Worm (Caenorhabditis elegans) whole organism, L4 larva: Measurements from ENCODE around the gene fbxb-58.
A peak's percentile ranks its signal among the peaks of the same experiment; 100 is the strongest.

Experiments used
- F26F4.8 ChIP-seq: fragments of 200-800 bp; sonication (Bioruptor generic); conservative IDR thresholded peaks from 2 replicates; pipeline ENCODE4 v1.3.6; 2022; ENCODE audit warnings: missing genetic modification characterization, missing compliant biosample characterization
- T20F7.1 ChIP-seq: fragments of 200-800 bp; sonication (Bioruptor generic); optimal IDR thresholded peaks from 2 replicates; lab custom pipeline; 2018; ENCODE audit warnings: mild to moderate bottlenecking, missing genetic modification characterization, missing compliant biosample characterization
- T26A8.4 ChIP-seq: fragments of 200-800 bp; sonication (Bioruptor generic); IDR thresholded peaks from 2 replicates; pipeline ENCODE4 v1.3.6; 2022; ENCODE audit warnings: missing genetic modification characterization, missing compliant biosample characterization
- Y105C5A.15 ChIP-seq: fragments of 200-800 bp; sonication (Bioruptor generic); IDR thresholded peaks from 2 replicates; pipeline ENCODE4 v1.3.6; 2022; ENCODE audit warnings: missing genetic modification characterization, missing compliant biosample characterization
- Y5F2A.4 ChIP-seq: fragments of 200-800 bp; sonication (Bioruptor generic); optimal IDR thresholded peaks from 2 replicates; lab custom pipeline; 2018; ENCODE audit warnings: mild to moderate bottlenecking, missing genetic modification characterization, missing compliant biosample characterization
- ama-1 ChIP-seq: fragments of 150-350 bp; optimal IDR thresholded peaks from 2 replicates; lab custom pipeline; 2014; ENCODE audit warnings: inconsistent platforms, mixed read lengths
- attf-4 ChIP-seq: sonication (generic microtip); optimal IDR thresholded peaks from 3 replicates; lab custom pipeline; 2017; ENCODE audit warnings: missing biosample characterization, missing genetic modification characterization
- ceh-20 ChIP-seq: fragments of 200-800 bp; sonication (Bioruptor generic); IDR thresholded peaks from 2 replicates; pipeline ENCODE4 v1.3.6; 2022; ENCODE audit warnings: missing genetic modification reagents, missing genetic modification characterization, missing compliant biosample characterization
- ceh-28 ChIP-seq: fragments of 150-350 bp; optimal IDR thresholded peaks from 2 replicates; lab custom pipeline; 2014; ENCODE audit warnings: missing biosample characterization, missing genetic modification reagents, missing genetic modification characterization
- ceh-32 ChIP-seq: sonication (generic microtip); optimal IDR thresholded peaks from 2 replicates; lab custom pipeline; 2016; ENCODE audit warnings: mild to moderate bottlenecking, missing genetic modification characterization, missing compliant biosample characterization; ENCODE audit not compliant: poor library complexity
- ceh-82 ChIP-seq: sonication (generic microtip); optimal IDR thresholded peaks from 2 replicates; lab custom pipeline; 2017; ENCODE audit warnings: missing biosample characterization, missing genetic modification characterization
- cey-2 ChIP-seq: sonication (generic microtip); optimal IDR thresholded peaks from 3 replicates; lab custom pipeline; 2017; ENCODE audit warnings: missing genetic modification characterization, mild to moderate bottlenecking, missing compliant biosample characterization, antibody characterized with exemption, borderline replicate concordance; ENCODE audit not compliant: insufficient read depth
- daf-16 ChIP-seq, 3 experiments: sonication (generic microtip); optimal IDR thresholded peaks; 2 replicates each; lab custom pipeline; 2016 to 2017; ENCODE audit warnings: missing genetic modification characterization in 3 of 3, missing genetic modification reagents in 3 of 3, mild to moderate bottlenecking in 2 of 3, missing compliant biosample characterization in 2 of 3, missing biosample characterization in 1 of 3, moderate library complexity in 1 of 3
- duxl-1 ChIP-seq: sonication (generic microtip); optimal IDR thresholded peaks from 2 replicates; lab custom pipeline; 2016; ENCODE audit warnings: mild to moderate bottlenecking, missing genetic modification characterization, moderate library complexity, missing compliant biosample characterization; ENCODE audit not compliant: poor library complexity
- dve-1 ChIP-seq: sonication (generic microtip); optimal IDR thresholded peaks from 2 replicates; lab custom pipeline; 2017; ENCODE audit warnings: antibody characterized with exemption, mild to moderate bottlenecking, missing genetic modification characterization, missing compliant biosample characterization; ENCODE audit not compliant: insufficient read depth
- gei-8 ChIP-seq: fragments of 200-800 bp; sonication (Bioruptor generic); optimal IDR thresholded peaks from 2 replicates; lab custom pipeline; 2018; ENCODE audit warnings: mild to moderate bottlenecking, missing genetic modification characterization, missing compliant biosample characterization
- hif-1 ChIP-seq, 2 experiments: sonication (generic microtip); optimal IDR thresholded peaks; 2 replicates each; lab custom pipeline; 2016 to 2017; ENCODE audit warnings: missing compliant biosample characterization in 2 of 2, missing genetic modification characterization in 2 of 2, missing genetic modification reagents in 2 of 2, missing genotype in 2 of 2, mild to moderate bottlenecking in 1 of 2
- hlh-11 ChIP-seq: fragments of 200-800 bp; sonication (Bioruptor generic); optimal IDR thresholded peaks from 2 replicates; lab custom pipeline; 2018; ENCODE audit warnings: mild to moderate bottlenecking, missing genetic modification characterization, missing compliant biosample characterization
- hlh-30 ChIP-seq: sonication (generic microtip); optimal IDR thresholded peaks from 2 replicates; lab custom pipeline; 2017; ENCODE audit warnings: antibody characterized with exemption, mild to moderate bottlenecking, missing genetic modification characterization, missing compliant biosample characterization; ENCODE audit not compliant: insufficient read depth
- lin-29 ChIP-seq: fragments of 200-800 bp; sonication (Bioruptor generic); IDR thresholded peaks from 2 replicates; pipeline ENCODE4 v1.3.6; 2022; ENCODE audit warnings: missing genetic modification reagents, missing genetic modification characterization, missing compliant biosample characterization
- lin-38 ChIP-seq: fragments of 200-800 bp; sonication (Bioruptor generic); IDR thresholded peaks from 2 replicates; pipeline ENCODE4 v1.3.6; 2022; ENCODE audit warnings: missing genetic modification reagents, missing genetic modification characterization, missing compliant biosample characterization
- lir-3 ChIP-seq: sonication (generic microtip); optimal IDR thresholded peaks from 2 replicates; lab custom pipeline; 2016; ENCODE audit warnings: mild to moderate bottlenecking, missing genetic modification characterization, missing compliant biosample characterization
- madf-5 ChIP-seq, 2 experiments: fragments of 200-800 bp; sonication (Bioruptor generic); IDR thresholded peaks; 2 replicates each; pipeline ENCODE4 v1.3.6; 2022; ENCODE audit warnings: missing compliant biosample characterization in 2 of 2, missing genetic modification characterization in 2 of 2
- mdl-1 ChIP-seq, 2 experiments: fragments of 150-350 bp in 1 of 2; sonication (generic microtip) in 1 of 2; optimal IDR thresholded peaks; 2 replicates each; lab custom pipeline; 2014 to 2017; ENCODE audit warnings: missing biosample characterization in 2 of 2, missing genetic modification characterization in 2 of 2
- mdt-29 ChIP-seq: fragments of 200-800 bp; sonication (Bioruptor generic); IDR thresholded peaks from 2 replicates; pipeline ENCODE4 v1.3.6; 2022; ENCODE audit warnings: missing genetic modification reagents, missing genetic modification characterization, missing compliant biosample characterization
- mep-1 ChIP-seq: fragments of 150-350 bp; sonication (generic microtip); optimal IDR thresholded peaks from 3 replicates; lab custom pipeline; 2014; ENCODE audit warnings: missing biosample characterization, missing genetic modification characterization
- mxl-2 ChIP-seq: fragments of 200-800 bp; sonication (Bioruptor generic); conservative IDR thresholded peaks from 2 replicates; pipeline ENCODE4 v1.3.6; 2022; ENCODE audit warnings: missing genetic modification reagents, missing genetic modification characterization, missing compliant biosample characterization
- mxl-3 ChIP-seq: fragments of 200-800 bp; sonication (Bioruptor generic); optimal IDR thresholded peaks from 2 replicates; lab custom pipeline; 2018; ENCODE audit warnings: mild to moderate bottlenecking, missing genetic modification characterization, missing compliant biosample characterization
- nhr-10 ChIP-seq: fragments of 150-350 bp; optimal IDR thresholded peaks from 2 replicates; lab custom pipeline; 2014; ENCODE audit warnings: missing biosample characterization, missing genetic modification characterization
- nhr-11 ChIP-seq: fragments of 150-350 bp; optimal IDR thresholded peaks from 2 replicates; lab custom pipeline; 2014; ENCODE audit warnings: missing biosample characterization, missing genetic modification characterization
- nhr-111 ChIP-seq: fragments of 200-800 bp; sonication (Bioruptor generic); optimal IDR thresholded peaks from 2 replicates; lab custom pipeline; 2018; ENCODE audit warnings: mild to moderate bottlenecking, missing genetic modification characterization, missing compliant biosample characterization
- nhr-237 ChIP-seq: sonication (generic microtip); optimal IDR thresholded peaks from 2 replicates; lab custom pipeline; 2017; ENCODE audit warnings: missing biosample characterization, missing genetic modification characterization
- nhr-25 ChIP-seq: sonication (generic microtip); optimal IDR thresholded peaks from 2 replicates; lab custom pipeline; 2017; ENCODE audit warnings: missing genetic modification characterization, mild to moderate bottlenecking, missing compliant biosample characterization, antibody characterized with exemption, moderate library complexity, borderline replicate concordance; ENCODE audit not compliant: insufficient read depth
- nhr-6 ChIP-seq: fragments of 150-350 bp; optimal IDR thresholded peaks from 2 replicates; lab custom pipeline; 2014; ENCODE audit warnings: missing biosample characterization, missing genetic modification characterization
- sdz-12 ChIP-seq: fragments of 200-800 bp; sonication (Bioruptor generic); optimal IDR thresholded peaks from 2 replicates; lab custom pipeline; 2018; ENCODE audit warnings: mild to moderate bottlenecking, missing genetic modification characterization, missing compliant biosample characterization
- skn-1 ChIP-seq: fragments of 150-350 bp; optimal IDR thresholded peaks from 2 replicates; lab custom pipeline; 2014; ENCODE audit warnings: missing biosample characterization, missing genetic modification characterization
- snpc-1.2 ChIP-seq: fragments of 200-800 bp; sonication (Bioruptor generic); IDR thresholded peaks from 2 replicates; pipeline ENCODE4 v1.3.6; 2022; ENCODE audit warnings: missing genetic modification reagents, missing genetic modification characterization, missing compliant biosample characterization
- unc-62 ChIP-seq, 3 experiments: fragments of 150-350 bp in 1 of 3; sonication (generic microtip); optimal IDR thresholded peaks in 2 of 3; peaks in 1 of 3; 1 replicate in 1 of 3; 2 replicates in 2 of 3; lab custom pipeline; 2014 to 2017; ENCODE audit warnings: missing biosample characterization in 3 of 3, missing genetic modification characterization in 3 of 3, missing genetic modification reagents in 3 of 3, missing genotype in 1 of 3
- zfp-3 ChIP-seq: fragments of 200-800 bp; sonication (Bioruptor generic); conservative IDR thresholded peaks from 2 replicates; pipeline ENCODE4 v1.3.6; 2022; ENCODE audit warnings: missing genetic modification reagents, missing genetic modification characterization, missing compliant biosample characterization
- ztf-11 ChIP-seq: fragments of 150-350 bp; optimal IDR thresholded peaks from 2 replicates; lab custom pipeline; 2014; ENCODE audit warnings: missing biosample characterization, missing genetic modification characterization
- ztf-7 ChIP-seq: fragments of 150-350 bp; optimal IDR thresholded peaks from 2 replicates; lab custom pipeline; 2014; ENCODE audit warnings: missing biosample characterization, missing genetic modification characterization

The fbxb-58 gene

ce11 chrX:1627837-1628236 is at the start of gene fbxb-58:
Gene fbxb-58 (plus strand): TSS chrX:1628137.
- TF ChIP-seq mep-1 (tag; lab: Kevin White, UChicago) = no peak
- TF ChIP-seq mxl-2 = no peak
- no peak for TF ChIP-seq ama-1
- no peak for TF ChIP-seq nhr-25 (tag; lab: Kevin White, UChicago)
- no peak for TF ChIP-seq lir-3 (tag; lab: Kevin White, UChicago)
- TF ChIP-seq zfp-3 (GFP tag; lab: Robert Waterston, UW) = no peak
- TF ChIP-seq lin-29 (GFP tag; lab: Robert Waterston, UW) = no peak
- TF ChIP-seq duxl-1 (tag; lab: Kevin White, UChicago) = no peak
- TF ChIP-seq hlh-30 = no peak
- no peak for TF ChIP-seq sdz-12 (GFP tag; lab: Kevin White, UChicago)
- no peak for TF ChIP-seq T26A8.4 (GFP tag; lab: Robert Waterston, UW)
- TF ChIP-seq ztf-11 (tag; lab: Kevin White, UChicago) = no peak
- no peak for TF ChIP-seq hif-1 (tag; optimal IDR thresholded peaks at IDR 0.05; lab: Kevin White, UChicago)
- no peak for TF ChIP-seq skn-1 (tag; lab: Kevin White, UChicago)

- TF ChIP-seq ztf-7 (tag; lab: Kevin White, UChicago) = no peak
- TF ChIP-seq hlh-11 (tag; lab: Kevin White, UChicago) = peak; percentile 14
- peak; percentile 3 to 77 for TF ChIP-seq mdl-1 (tag; optimal IDR thresholded peaks at IDR 0.05; lab: Kevin White, UChicago)
- no peak for TF ChIP-seq Y105C5A.15 (GFP tag; lab: Robert Waterston, UW)
- peak; percentile 91 for TF ChIP-seq mxl-3 (GFP tag; lab: Kevin White, UChicago)
- no peak for TF ChIP-seq ztf-11 (tag; lab: Kevin White, UChicago)
- no peak for TF ChIP-seq skn-1 (tag; lab: Kevin White, UChicago)
- TF ChIP-seq cey-2 (tag; lab: Kevin White, UChicago) = no peak
- no peak for TF ChIP-seq snpc-1.2
- TF ChIP-seq ceh-82 = no peak
- TF ChIP-seq unc-62 (GFP tag; optimal IDR thresholded peaks at IDR 0.05 in 1 of 2; lab: Kevin White, UChicago) = peak in 1 of 2 experiments; percentile 95
- TF ChIP-seq unc-62 (tag; optimal IDR thresholded peaks at IDR 0.05; lab: Kevin White, UChicago) = no peak
These were observed 49.3 kb upstream of the fbxb-58 start for ce11 chrX:1578682-1579081.

- TF ChIP-seq dve-1 (tag; lab: Kevin White, UChicago) (no peak), madf-5 (GFP tag; IDR thresholded peaks at IDR 0.05; lab: Robert Waterston, UW) (no peak), nhr-6 (no peak), daf-16 (GFP tag; optimal IDR thresholded peaks at IDR 0.05; lab: Kevin White, UChicago) (no peak), daf-16 (tag; optimal IDR thresholded peaks at IDR 0.05; lab: Kevin White, UChicago) (no peak), Y5F2A.4 (GFP tag; lab: Kevin White, UChicago) (no peak), ceh-28 (tag; lab: Kevin White, UChicago) (no peak), ceh-32 (tag; lab: Kevin White, UChicago) (no peak), nhr-111 (GFP tag; lab: Kevin White, UChicago) (no peak), nhr-237 (tag; lab: Kevin White, UChicago) (no peak), nhr-11 (no peak), nhr-10 (tag; lab: Kevin White, UChicago) (no peak)
These were observed 44.0 kb upstream of the fbxb-58 start for ce11 chrX:1583980-1584379.

- no peak for TF ChIP-seq attf-4
- TF ChIP-seq lin-38 (GFP tag; lab: Robert Waterston, UW) = no peak
- TF ChIP-seq T20F7.1 (GFP tag; lab: Kevin White, UChicago) = no peak
- no peak for TF ChIP-seq F26F4.8 (GFP tag; lab: Robert Waterston, UW)
- TF ChIP-seq gei-8 (GFP tag; lab: Kevin White, UChicago) = no peak
- TF ChIP-seq nhr-11 = no peak
- TF ChIP-seq mdt-29 = no peak
- TF ChIP-seq ceh-20 = no peak
These were observed 40.9 kb upstream of the fbxb-58 start for ce11 chrX:1587082-1587481.
